Fruit fly (Drosophila melanogaster) Kc167 (cell line): Measurements from ENCODE around the gene Art3.

Source experiments
- Myc ChIP-seq: fragments of >200 bp; optimal IDR thresholded peaks from 2 replicates; lab custom pipeline; 2017; ENCODE audit warnings: missing external identifiers
- Sin3A ChIP-seq: fragments of >200 bp; optimal IDR thresholded peaks from 2 replicates; lab custom pipeline; 2018; ENCODE audit warnings: missing external identifiers
- h ChIP-seq: fragments of >200 bp; optimal IDR thresholded peaks from 3 replicates; lab custom pipeline; 2018; ENCODE audit warnings: missing external identifiers
- insv ChIP-seq: fragments of >200 bp; optimal IDR thresholded peaks from 3 replicates; lab custom pipeline; 2018; ENCODE audit warnings: missing external identifiers
- psq ChIP-seq: fragments of >200 bp; optimal IDR thresholded peaks from 2 replicates; lab custom pipeline; 2017; ENCODE audit warnings: missing external identifiers
- ttk ChIP-seq: sonication (Bioruptor generic); optimal IDR thresholded peaks from 2 replicates; lab custom pipeline; 2017; ENCODE audit warnings: missing external identifiers

Gene Art3

dm6 chr3R:15208712-15209499, 20.3 kb downstream of the Art3 start, which contains the start of the genes Spn88Eb and Mau2:
Gene Spn88Eb, minus strand, starts transcription at chr3R:15208762.
Gene Mau2, plus strand, starts transcription at chr3R:15209204.
- TF ChIP-seq Myc (no peak), Sin3A (lab: Kevin White, UChicago) (no peak), h (lab: Kevin White, UChicago) (no peak), ttk (no peak), insv (no peak), psq (lab: Kevin White, UChicago) (no peak)

DNA sequence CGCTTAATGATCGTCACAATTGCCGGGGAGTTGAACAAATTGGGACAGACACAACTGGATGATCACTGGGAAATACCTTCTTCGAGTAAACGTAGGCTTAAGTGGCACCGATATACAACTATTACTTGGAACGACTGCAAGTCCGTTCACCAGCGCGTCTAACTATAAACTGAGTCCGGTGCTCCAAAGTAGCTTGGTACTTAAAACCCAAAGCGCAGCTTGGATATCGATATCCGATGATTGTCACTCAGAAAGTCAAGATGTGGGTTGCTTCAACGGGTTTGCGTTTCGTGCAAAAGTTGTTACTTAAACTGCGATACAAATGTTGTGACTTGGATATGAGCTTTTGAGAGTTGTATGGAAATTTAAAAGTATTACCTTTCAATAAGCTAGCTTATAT, 22.9 kb downstream of the Art3 start, which contains the start of gene Spn88Ea:
TSS of gene Spn88Ea (minus strand) at position 175 of the 400 bp plus-strand sequence.
- no peak for TF ChIP-seq ttk
- TF ChIP-seq Myc, result no peak
- no peak for TF ChIP-seq h (lab: Kevin White, UChicago)
- no peak for TF ChIP-seq Sin3A (lab: Kevin White, UChicago)
- no peak for TF ChIP-seq insv
- no peak for TF ChIP-seq psq (lab: Kevin White, UChicago)

dm6 chr3R:15205223-15205622, 24.0 kb downstream of the Art3 start:
- TF ChIP-seq h (lab: Kevin White, UChicago), result no peak
- no peak for TF ChIP-seq Myc
- TF ChIP-seq insv, result no peak
- TF ChIP-seq ttk, result no peak
- no peak for TF ChIP-seq Sin3A (lab: Kevin White, UChicago)
- TF ChIP-seq psq (lab: Kevin White, UChicago), result no peak

DNA sequence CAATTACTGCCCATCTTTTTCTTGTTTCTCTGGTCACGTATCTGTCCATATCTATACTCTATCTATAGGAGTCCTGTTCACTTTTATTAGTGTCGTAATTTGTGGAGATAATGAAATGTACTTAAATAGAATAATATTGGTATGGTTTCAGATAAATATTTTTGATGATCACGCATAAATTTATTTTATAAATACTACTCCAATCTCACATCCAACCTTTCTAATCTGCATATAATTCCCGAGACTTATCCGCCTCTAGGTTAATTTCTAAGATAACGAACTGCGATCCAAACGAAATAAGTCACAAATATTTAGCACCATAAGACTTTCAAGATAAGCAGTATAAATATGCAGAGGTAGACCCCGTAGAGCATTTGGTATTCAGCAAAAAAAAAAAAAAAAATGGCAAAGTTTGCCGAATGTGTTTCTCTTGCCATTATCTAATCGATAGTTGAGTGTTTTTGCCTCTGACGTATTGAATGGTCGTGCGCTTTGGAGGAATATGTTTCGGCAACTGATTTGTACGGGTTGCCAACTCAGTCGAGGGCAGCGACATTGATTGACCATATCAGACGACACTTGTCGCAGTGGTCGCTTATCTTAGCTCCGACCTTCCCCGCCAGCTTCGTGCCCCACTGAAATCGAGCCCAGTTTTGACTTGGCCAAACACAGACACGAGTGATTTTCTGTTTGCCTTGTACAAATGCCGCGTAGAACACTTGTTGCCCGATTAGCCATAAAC, 31.0 kb downstream of the Art3 start:
- TF ChIP-seq Sin3A (lab: Kevin White, UChicago), result no peak
- no peak for TF ChIP-seq Myc
- no peak for TF ChIP-seq psq (lab: Kevin White, UChicago)
- TF ChIP-seq ttk, result no peak
- TF ChIP-seq insv, result no peak
- no peak for TF ChIP-seq h (lab: Kevin White, UChicago)

DNA sequence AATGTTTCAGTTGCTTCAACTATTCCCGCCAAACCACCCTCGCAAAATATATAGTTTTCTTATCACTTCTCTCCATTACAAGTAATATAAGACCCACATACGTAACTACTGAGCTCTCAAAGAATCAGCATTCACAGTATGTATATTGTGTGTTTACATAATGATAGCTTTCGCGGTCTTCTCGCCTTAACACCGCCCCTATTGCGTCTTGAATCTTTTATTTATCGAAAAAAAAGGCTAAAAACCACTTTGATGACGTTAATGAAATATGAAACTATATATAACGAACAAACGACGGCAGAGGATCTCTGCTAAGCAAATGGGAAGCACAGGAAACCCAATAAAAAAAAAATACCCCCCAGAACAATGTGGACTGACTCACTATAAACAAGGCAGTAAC, 31.8 kb downstream of the Art3 start:
- no peak for TF ChIP-seq psq (lab: Kevin White, UChicago)
- TF ChIP-seq ttk, result no peak
- TF ChIP-seq insv, result no peak
- TF ChIP-seq Myc, result no peak
- no peak for TF ChIP-seq h (lab: Kevin White, UChicago)
- no peak for TF ChIP-seq Sin3A (lab: Kevin White, UChicago)

- no peak for TF ChIP-seq insv
- TF ChIP-seq psq (lab: Kevin White, UChicago), result no peak
- no peak for TF ChIP-seq h (lab: Kevin White, UChicago)
- TF ChIP-seq Sin3A (lab: Kevin White, UChicago), result no peak
- TF ChIP-seq ttk, result no peak
- no peak for TF ChIP-seq Myc
Measured at dm6 chr3R:15196134-15197034, 32.8 kb downstream of the Art3 start, which contains the start of the genes Kpc1 and CG42542. Gene Kpc1, minus strand, starts transcription at chr3R:15196210. Gene CG42542, plus strand, starts transcription at chr3R:15196598.

- TF ChIP-seq insv (no peak), psq (lab: Kevin White, UChicago) (no peak), h (lab: Kevin White, UChicago) (no peak), Sin3A (lab: Kevin White, UChicago) (no peak), ttk (no peak), Myc (no peak)
Measured at dm6 chr3R:15181467-15181866, 47.7 kb downstream of the Art3 start, which contains the start of gene Mf. Gene Mf, minus strand, starts transcription at chr3R:15181510.
